Worm (Caenorhabditis elegans) whole organism, mixed stage, embryonic: ENCODE results near the gene F26D11.13.

ENCODE experiments used
- elt-1 ChIP-seq: sonication (generic microtip); optimal IDR thresholded peaks from 2 replicates; lab custom pipeline; 2017; ENCODE audit warnings: missing genetic modification characterization, mild to moderate bottlenecking, missing compliant biosample characterization, antibody characterized with exemption, moderate library complexity, borderline replicate concordance; ENCODE audit not compliant: insufficient read depth
- unc-62 ChIP-seq: fragments of 150-350 bp; optimal IDR thresholded peaks from 2 replicates; lab custom pipeline; 2014; ENCODE audit warnings: missing biosample characterization, missing genetic modification reagents, missing genetic modification characterization
- zip-8 ChIP-seq: fragments of 150-350 bp; optimal IDR thresholded peaks from 2 replicates; lab custom pipeline; 2014; ENCODE audit warnings: missing biosample characterization, missing genetic modification characterization

- TF ChIP-seq unc-62 (GFP tag; lab: Kevin White, UChicago): no peak
- TF ChIP-seq zip-8 (tag; lab: Kevin White, UChicago): no peak
- no peak for TF ChIP-seq elt-1 (tag; lab: Kevin White, UChicago)
These were observed 16.1 kb upstream of the F26D11.13 start for ce11 chrV:7970519-7970918.
